Worm (Caenorhabditis elegans) whole organism, mixed stage, embryonic: Measurements from ENCODE around the gene hsp-1.

Experiments used
- M03D4.4 ChIP-seq: sonication (generic microtip); optimal IDR thresholded peaks from 2 replicates; lab custom pipeline; 2017; ENCODE audit warnings: mild to moderate bottlenecking, missing genetic modification characterization, missing compliant biosample characterization
- bed-3 ChIP-seq: fragments of 200-800 bp; sonication (Bioruptor generic); optimal IDR thresholded peaks from 3 replicates; lab custom pipeline; 2018; ENCODE audit warnings: mild to moderate bottlenecking, missing genetic modification characterization, moderate library complexity, missing compliant biosample characterization
- blmp-1 ChIP-seq: fragments of 150-350 bp; optimal IDR thresholded peaks from 2 replicates; lab custom pipeline; 2014; ENCODE audit warnings: missing biosample characterization, missing genetic modification characterization
- ceh-39 ChIP-seq: fragments of 150-350 bp; optimal IDR thresholded peaks from 2 replicates; lab custom pipeline; 2014; ENCODE audit warnings: missing biosample characterization, missing genetic modification characterization
- ceh-43 ChIP-seq: fragments of 200-800 bp; sonication (Bioruptor generic); optimal IDR thresholded peaks from 2 replicates; lab custom pipeline; 2018; ENCODE audit warnings: mild to moderate bottlenecking, missing genetic modification characterization, moderate library complexity, missing compliant biosample characterization
- ces-1 ChIP-seq: fragments of 150-350 bp; optimal IDR thresholded peaks from 2 replicates; lab custom pipeline; 2014; ENCODE audit warnings: missing biosample characterization, missing genetic modification reagents, missing genetic modification characterization
- cnd-1 ChIP-seq: fragments of 200-800 bp; sonication (Bioruptor generic); optimal IDR thresholded peaks from 2 replicates; lab custom pipeline; 2018; ENCODE audit warnings: mild to moderate bottlenecking, missing genetic modification characterization, missing compliant biosample characterization
- drap-1 ChIP-seq: fragments of 200-800 bp; sonication (Bioruptor generic); optimal IDR thresholded peaks from 3 replicates; lab custom pipeline; 2018; ENCODE audit warnings: mild to moderate bottlenecking, missing genetic modification characterization, missing compliant biosample characterization
- elt-1 ChIP-seq: sonication (generic microtip); optimal IDR thresholded peaks from 2 replicates; lab custom pipeline; 2017; ENCODE audit warnings: missing genetic modification characterization, mild to moderate bottlenecking, missing compliant biosample characterization, antibody characterized with exemption, moderate library complexity, borderline replicate concordance; ENCODE audit not compliant: insufficient read depth
- elt-3 ChIP-seq: fragments of 150-350 bp; optimal IDR thresholded peaks from 2 replicates; lab custom pipeline; 2014; ENCODE audit warnings: missing biosample characterization, missing genetic modification characterization
- ham-2 ChIP-seq: fragments of 200-800 bp; sonication (Bioruptor generic); optimal IDR thresholded peaks from 2 replicates; lab custom pipeline; 2018; ENCODE audit warnings: mild to moderate bottlenecking, missing genetic modification characterization, missing compliant biosample characterization
- lin-13 ChIP-seq: fragments of 150-350 bp; optimal IDR thresholded peaks from 2 replicates; lab custom pipeline; 2014; ENCODE audit warnings: missing biosample characterization, missing genetic modification characterization
- lsy-2 ChIP-seq: fragments of 150-350 bp; optimal IDR thresholded peaks from 2 replicates; lab custom pipeline; 2014; ENCODE audit warnings: missing biosample characterization, missing genetic modification characterization
- mab-5 ChIP-seq: fragments of 150-350 bp; optimal IDR thresholded peaks from 2 replicates; lab custom pipeline; 2014; ENCODE audit warnings: missing biosample characterization, missing genetic modification characterization
- mep-1 ChIP-seq: fragments of 150-350 bp; optimal IDR thresholded peaks from 2 replicates; lab custom pipeline; 2017; ENCODE audit warnings: missing biosample characterization, missing genetic modification reagents, missing genetic modification characterization, inconsistent platforms
- mls-2 ChIP-seq: sonication (generic microtip); optimal IDR thresholded peaks from 2 replicates; lab custom pipeline; 2016; ENCODE audit warnings: mild to moderate bottlenecking, missing genetic modification characterization, moderate library complexity, missing compliant biosample characterization
- nhr-12 ChIP-seq: fragments of 150-350 bp; optimal IDR thresholded peaks from 2 replicates; lab custom pipeline; 2014; ENCODE audit warnings: missing biosample characterization, missing genetic modification characterization
- nhr-237 ChIP-seq: fragments of 150-350 bp; optimal IDR thresholded peaks from 2 replicates; lab custom pipeline; 2014; ENCODE audit warnings: missing biosample characterization, missing genetic modification characterization
- nhr-28 ChIP-seq: fragments of 150-350 bp; optimal IDR thresholded peaks from 2 replicates; lab custom pipeline; 2014; ENCODE audit warnings: missing biosample characterization, missing genetic modification characterization
- nhr-76 ChIP-seq: sonication (generic microtip); optimal IDR thresholded peaks from 2 replicates; lab custom pipeline; 2017; ENCODE audit warnings: missing biosample characterization, missing genetic modification characterization
- sem-2 ChIP-seq: fragments of 200-800 bp; sonication (Bioruptor generic); optimal IDR thresholded peaks from 2 replicates; lab custom pipeline; 2018; ENCODE audit warnings: mild to moderate bottlenecking, missing genetic modification characterization, missing compliant biosample characterization
- snpc-4 ChIP-seq: fragments of 150-350 bp; optimal IDR thresholded peaks from 2 replicates; lab custom pipeline; 2014; ENCODE audit warnings: missing biosample characterization, missing genetic modification characterization
- sptf-1 ChIP-seq: sonication (generic microtip); optimal IDR thresholded peaks from 2 replicates; lab custom pipeline; 2017; ENCODE audit warnings: mild to moderate bottlenecking, missing genetic modification characterization, moderate library complexity, missing compliant biosample characterization
- tbx-8 ChIP-seq: fragments of 200-800 bp; sonication (Bioruptor generic); optimal IDR thresholded peaks from 2 replicates; lab custom pipeline; 2018; ENCODE audit warnings: mild to moderate bottlenecking, missing genetic modification characterization, moderate library complexity, missing compliant biosample characterization
- unc-39 ChIP-seq: fragments of 150-350 bp; optimal IDR thresholded peaks from 2 replicates; lab custom pipeline; 2014; ENCODE audit warnings: missing biosample characterization, missing genetic modification characterization
- unc-62 ChIP-seq: fragments of 150-350 bp; optimal IDR thresholded peaks from 2 replicates; lab custom pipeline; 2014; ENCODE audit warnings: missing biosample characterization, missing genetic modification reagents, missing genetic modification characterization
- zip-8 ChIP-seq: fragments of 150-350 bp; optimal IDR thresholded peaks from 2 replicates; lab custom pipeline; 2014; ENCODE audit warnings: missing biosample characterization, missing genetic modification characterization

hsp-1 gene

ce11 chrIV:17279592-17280440 is 1.1 kb downstream of the hsp-1 start:
- no peak for TF ChIP-seq M03D4.4 (tag; lab: Kevin White, UChicago)
- TF ChIP-seq nhr-76 (tag; lab: Kevin White, UChicago), result no peak
- no peak for TF ChIP-seq nhr-28 (tag; lab: Kevin White, UChicago)
- TF ChIP-seq cnd-1, result no peak
- no peak for TF ChIP-seq ham-2 (GFP tag; lab: Kevin White, UChicago)
- TF ChIP-seq unc-62, result no peak
- no peak for TF ChIP-seq sptf-1
- no peak for TF ChIP-seq lin-13 (tag; lab: Kevin White, UChicago)
- no peak for TF ChIP-seq snpc-4 (tag; lab: Kevin White, UChicago)
- no peak for TF ChIP-seq mab-5 (tag; lab: Kevin White, UChicago)
- TF ChIP-seq nhr-237, result no peak
- TF ChIP-seq nhr-12 (tag; lab: Kevin White, UChicago), result no peak
- TF ChIP-seq elt-3 (tag; lab: Kevin White, UChicago), result no peak
- no peak for TF ChIP-seq sem-2 (GFP tag; lab: Kevin White, UChicago)

ce11 chrIV:17280441-17280939 is 1.7 kb downstream of the hsp-1 start:
- no peak for TF ChIP-seq sptf-1
- TF ChIP-seq drap-1 (GFP tag; lab: Kevin White, UChicago), result no peak
- TF ChIP-seq nhr-12 (tag; lab: Kevin White, UChicago), result no peak

- TF ChIP-seq lsy-2 (tag; lab: Kevin White, UChicago) (no peak), cnd-1 (no peak), ceh-39 (tag; lab: Kevin White, UChicago) (no peak), ces-1 (GFP tag; lab: Kevin White, UChicago) (peak; percentile 22), M03D4.4 (tag; lab: Kevin White, UChicago) (no peak), mep-1 (tag; lab: Kevin White, UChicago) (no peak)
Observed at ce11 chrIV:17281060-17282021, 2.6 kb downstream of the hsp-1 start.

- TF ChIP-seq ceh-39 (tag; lab: Kevin White, UChicago) (no peak), drap-1 (GFP tag; lab: Kevin White, UChicago) (no peak), ces-1 (GFP tag; lab: Kevin White, UChicago) (no peak), snpc-4 (tag; lab: Kevin White, UChicago) (no peak), nhr-28 (tag; lab: Kevin White, UChicago) (no peak)
Observed at ce11 chrIV:17284099-17284498, 5.3 kb downstream of the hsp-1 start, which contains the start of gene nra-1. Gene nra-1 (minus strand): TSS chrIV:17284199.

ce11 chrIV:17285263-17285662 is 6.5 kb downstream of the hsp-1 start:
- TF ChIP-seq lsy-2 (tag; lab: Kevin White, UChicago), result no peak
- TF ChIP-seq zip-8 (tag; lab: Kevin White, UChicago), result peak; percentile 10

- no peak for TF ChIP-seq mab-5 (tag; lab: Kevin White, UChicago)
- no peak for TF ChIP-seq sem-2 (GFP tag; lab: Kevin White, UChicago)
- no peak for TF ChIP-seq unc-62
- no peak for TF ChIP-seq blmp-1 (tag; lab: Kevin White, UChicago)
- TF ChIP-seq elt-1, result no peak
- TF ChIP-seq lin-13 (tag; lab: Kevin White, UChicago), result no peak
- TF ChIP-seq mls-2 (tag; lab: Kevin White, UChicago), result no peak
- no peak for TF ChIP-seq nhr-28 (tag; lab: Kevin White, UChicago)
- TF ChIP-seq unc-39 (tag; lab: Kevin White, UChicago), result no peak
- no peak for TF ChIP-seq lsy-2 (tag; lab: Kevin White, UChicago)
- no peak for TF ChIP-seq drap-1 (GFP tag; lab: Kevin White, UChicago)
- TF ChIP-seq tbx-8, result no peak
- no peak for TF ChIP-seq ceh-39 (tag; lab: Kevin White, UChicago)
- TF ChIP-seq cnd-1, result no peak
- no peak for TF ChIP-seq ham-2 (GFP tag; lab: Kevin White, UChicago)
- TF ChIP-seq bed-3 (GFP tag; lab: Kevin White, UChicago), result no peak
- no peak for TF ChIP-seq ceh-43 (GFP tag; lab: Kevin White, UChicago)
- no peak for TF ChIP-seq nhr-76 (tag; lab: Kevin White, UChicago)
- no peak for TF ChIP-seq M03D4.4 (tag; lab: Kevin White, UChicago)
Observed at ce11 chrIV:17287908-17288675, 9.3 kb downstream of the hsp-1 start, which contains the start of gene zipt-7.1. Gene zipt-7.1 (minus strand): TSS chrIV:17288139.
